Worm (Caenorhabditis elegans) whole organism, late embryonic: ENCODE measurements around the gene lys-4.

Experiments used
- C08G9.2 ChIP-seq: sonication (generic microtip); optimal IDR thresholded peaks from 2 replicates; lab custom pipeline; 2016; ENCODE audit warnings: mild to moderate bottlenecking, missing genetic modification characterization, moderate library complexity, missing compliant biosample characterization
- K02D7.2 ChIP-seq: sonication (generic microtip); optimal IDR thresholded peaks from 2 replicates; lab custom pipeline; 2017; ENCODE audit warnings: mild to moderate bottlenecking, missing genetic modification characterization, missing compliant biosample characterization
- K09A11.1 ChIP-seq: sonication (generic microtip); optimal IDR thresholded peaks from 2 replicates; lab custom pipeline; 2017; ENCODE audit warnings: antibody characterized with exemption, mild to moderate bottlenecking, missing genetic modification characterization, missing compliant biosample characterization; ENCODE audit not compliant: insufficient read depth
- T23F11.4 ChIP-seq: fragments of 200-800 bp; sonication (Bioruptor generic); optimal IDR thresholded peaks from 2 replicates; lab custom pipeline; 2018; ENCODE audit warnings: mild to moderate bottlenecking, missing genetic modification characterization, missing compliant biosample characterization
- ama-1 ChIP-seq: fragments of 150-350 bp; optimal IDR thresholded peaks from 2 replicates; lab custom pipeline; 2014
- ceh-14 ChIP-seq: sonication (generic microtip); optimal IDR thresholded peaks from 2 replicates; lab custom pipeline; 2016; ENCODE audit warnings: missing genotype, missing genetic modification characterization, missing compliant biosample characterization
- ceh-18 ChIP-seq: sonication (generic microtip); optimal IDR thresholded peaks from 2 replicates; lab custom pipeline; 2016; ENCODE audit warnings: missing genetic modification characterization, missing compliant biosample characterization
- ceh-19 ChIP-seq: fragments of 200-800 bp; sonication (Bioruptor generic); optimal IDR thresholded peaks from 2 replicates; lab custom pipeline; 2018; ENCODE audit warnings: mild to moderate bottlenecking, missing genetic modification characterization, missing compliant biosample characterization
- ceh-2 ChIP-seq: sonication (generic microtip); optimal IDR thresholded peaks from 2 replicates; lab custom pipeline; 2016; ENCODE audit warnings: missing genotype, missing genetic modification characterization, missing compliant biosample characterization
- ceh-24 ChIP-seq: sonication (generic microtip); optimal IDR thresholded peaks from 2 replicates; lab custom pipeline; 2016; ENCODE audit warnings: mild to moderate bottlenecking, missing genetic modification characterization, missing compliant biosample characterization
- ceh-30 ChIP-seq: fragments of 150-350 bp; optimal IDR thresholded peaks from 2 replicates; lab custom pipeline; 2014; ENCODE audit warnings: missing biosample characterization, missing genetic modification characterization
- ceh-34 ChIP-seq: sonication (generic microtip); optimal IDR thresholded peaks from 2 replicates; lab custom pipeline; 2016; ENCODE audit warnings: mild to moderate bottlenecking, missing genetic modification characterization, missing compliant biosample characterization
- ceh-45 ChIP-seq: fragments of 200-800 bp; sonication (Bioruptor generic); IDR thresholded peaks from 2 replicates; pipeline ENCODE4 v1.3.6; 2022; ENCODE audit warnings: missing genetic modification reagents, missing genetic modification characterization, missing compliant biosample characterization
- ceh-48 ChIP-seq: sonication (generic microtip); optimal IDR thresholded peaks from 2 replicates; lab custom pipeline; 2016; ENCODE audit warnings: missing genetic modification characterization, inconsistent platforms, missing compliant biosample characterization
- ceh-6 ChIP-seq: fragments of 200-800 bp; sonication (Bioruptor generic); optimal IDR thresholded peaks from 2 replicates; lab custom pipeline; 2018; ENCODE audit warnings: mild to moderate bottlenecking, missing genetic modification characterization, missing compliant biosample characterization
- ceh-9 ChIP-seq: sonication (generic microtip); optimal IDR thresholded peaks from 2 replicates; lab custom pipeline; 2016; ENCODE audit warnings: mild to moderate bottlenecking, missing genetic modification characterization, inconsistent platforms, missing compliant biosample characterization
- che-1 ChIP-seq: sonication (generic microtip); optimal IDR thresholded peaks from 2 replicates; lab custom pipeline; 2016; ENCODE audit warnings: mild to moderate bottlenecking, missing genetic modification characterization, missing compliant biosample characterization
- dmd-4 ChIP-seq: sonication (generic microtip); optimal IDR thresholded peaks from 2 replicates; lab custom pipeline; 2016; ENCODE audit warnings: borderline replicate concordance, missing genetic modification characterization, missing compliant biosample characterization
- dve-1 ChIP-seq: sonication (generic microtip); optimal IDR thresholded peaks from 2 replicates; lab custom pipeline; 2017; ENCODE audit warnings: antibody characterized with exemption, mild to moderate bottlenecking, missing genetic modification characterization, missing compliant biosample characterization
- elt-2 ChIP-seq: sonication (generic microtip); optimal IDR thresholded peaks from 2 replicates; lab custom pipeline; 2016; ENCODE audit warnings: missing genetic modification reagents, missing genetic modification characterization, missing compliant biosample characterization
- eyg-1 ChIP-seq: sonication (generic microtip); optimal IDR thresholded peaks from 2 replicates; lab custom pipeline; 2016; ENCODE audit warnings: missing genotype, missing genetic modification characterization, missing compliant biosample characterization
- fkh-10 ChIP-seq: fragments of 150-350 bp; optimal IDR thresholded peaks from 2 replicates; lab custom pipeline; 2014; ENCODE audit warnings: missing biosample characterization, missing genetic modification reagents, missing genetic modification characterization
- gmeb-2 ChIP-seq: sonication (generic microtip); optimal IDR thresholded peaks from 2 replicates; lab custom pipeline; 2016; ENCODE audit warnings: missing genetic modification characterization, inconsistent platforms, missing compliant biosample characterization
- hlh-13 ChIP-seq: fragments of 200-800 bp; sonication (Bioruptor generic); optimal IDR thresholded peaks from 2 replicates; lab custom pipeline; 2018; ENCODE audit warnings: mild to moderate bottlenecking, missing genetic modification characterization, missing compliant biosample characterization
- hlh-30 ChIP-seq: sonication (generic microtip); optimal IDR thresholded peaks from 2 replicates; lab custom pipeline; 2017; ENCODE audit warnings: antibody characterized with exemption, missing genetic modification characterization, missing compliant biosample characterization; ENCODE audit not compliant: insufficient read depth
- hlh-6 ChIP-seq: sonication (generic microtip); optimal IDR thresholded peaks from 2 replicates; lab custom pipeline; 2016; ENCODE audit warnings: missing genotype, missing genetic modification characterization, missing compliant biosample characterization
- hlh-8 ChIP-seq: sonication (generic microtip); optimal IDR thresholded peaks from 2 replicates; lab custom pipeline; 2016; ENCODE audit warnings: missing genotype, missing genetic modification characterization, missing compliant biosample characterization
- lim-6 ChIP-seq: sonication (generic microtip); optimal IDR thresholded peaks from 2 replicates; lab custom pipeline; 2016; ENCODE audit warnings: missing genetic modification characterization, missing compliant biosample characterization
- lin-11 ChIP-seq: fragments of 200-800 bp; sonication (Bioruptor generic); optimal IDR thresholded peaks from 2 replicates; lab custom pipeline; 2018; ENCODE audit warnings: mild to moderate bottlenecking, missing genetic modification characterization, missing compliant biosample characterization
- mec-3 ChIP-seq: sonication (generic microtip); optimal IDR thresholded peaks from 2 replicates; lab custom pipeline; 2016; ENCODE audit warnings: borderline replicate concordance, missing genetic modification characterization, missing compliant biosample characterization
- nfya-1 ChIP-seq: sonication (generic microtip); optimal IDR thresholded peaks from 2 replicates; lab custom pipeline; 2017; ENCODE audit warnings: missing genetic modification characterization, mild to moderate bottlenecking, missing compliant biosample characterization, antibody characterized with exemption, moderate library complexity
- nhr-11 ChIP-seq: fragments of 150-350 bp; optimal IDR thresholded peaks from 2 replicates; lab custom pipeline; 2014; ENCODE audit warnings: missing biosample characterization, missing genetic modification characterization
- nhr-232 ChIP-seq: sonication (generic microtip); optimal IDR thresholded peaks from 2 replicates; lab custom pipeline; 2016; ENCODE audit warnings: missing genetic modification characterization, missing compliant biosample characterization
- pat-9 ChIP-seq: fragments of 200-800 bp; sonication (Bioruptor generic); optimal IDR thresholded peaks from 2 replicates; lab custom pipeline; 2018; ENCODE audit warnings: mild to moderate bottlenecking, missing genetic modification characterization, moderate library complexity, missing compliant biosample characterization
- pax-1 ChIP-seq: fragments of 150-350 bp; optimal IDR thresholded peaks from 2 replicates; lab custom pipeline; 2014; ENCODE audit warnings: missing biosample characterization, missing genetic modification characterization
- pha-2 ChIP-seq: sonication (generic microtip); optimal IDR thresholded peaks from 2 replicates; lab custom pipeline; 2017; ENCODE audit warnings: mild to moderate bottlenecking, missing genetic modification characterization, missing compliant biosample characterization
- pha-4 ChIP-seq: fragments of 150-350 bp; optimal IDR thresholded peaks from 2 replicates; lab custom pipeline; 2018; ENCODE audit warnings: missing biosample characterization, missing genetic modification reagents, missing genetic modification characterization
- pros-1 ChIP-seq: fragments of 150-350 bp; optimal IDR thresholded peaks from 2 replicates; lab custom pipeline; 2014; ENCODE audit warnings: missing biosample characterization, missing genetic modification reagents, missing genetic modification characterization
- rnt-1 ChIP-seq: sonication (generic microtip); optimal IDR thresholded peaks from 2 replicates; lab custom pipeline; 2016; ENCODE audit warnings: missing genetic modification characterization, missing compliant biosample characterization
- sdc-2 ChIP-seq: sonication (generic microtip); optimal IDR thresholded peaks from 2 replicates; lab custom pipeline; 2016; ENCODE audit warnings: missing genotype, missing genetic modification characterization, missing compliant biosample characterization
- sox-4 ChIP-seq: sonication (generic microtip); optimal IDR thresholded peaks from 2 replicates; lab custom pipeline; 2017; ENCODE audit warnings: mild to moderate bottlenecking, missing genetic modification characterization, inconsistent platforms, missing compliant biosample characterization
- syd-9 ChIP-seq: sonication (generic microtip); optimal IDR thresholded peaks from 2 replicates; lab custom pipeline; 2016; ENCODE audit warnings: mild to moderate bottlenecking, missing genetic modification characterization, moderate library complexity, missing compliant biosample characterization
- tbx-2 ChIP-seq: sonication (generic microtip); optimal IDR thresholded peaks from 2 replicates; lab custom pipeline; 2016; ENCODE audit warnings: missing genetic modification characterization, missing compliant biosample characterization
- tbx-7 ChIP-seq: sonication (generic microtip); optimal IDR thresholded peaks from 2 replicates; lab custom pipeline; 2016; ENCODE audit warnings: missing genotype, missing genetic modification characterization, missing compliant biosample characterization
- ttx-3 ChIP-seq: sonication (generic microtip); optimal IDR thresholded peaks from 2 replicates; lab custom pipeline; 2016; ENCODE audit warnings: missing genetic modification reagents, missing genetic modification characterization, missing compliant biosample characterization
- unc-3 ChIP-seq, 2 experiments: fragments of 200-800 bp in 1 of 2; sonication (Bioruptor generic) in 1 of 2; sonication (generic microtip) in 1 of 2; conservative IDR thresholded peaks in 1 of 2; optimal IDR thresholded peaks in 1 of 2; 2 replicates each; pipeline versions ENCODE4 v1.3.6 to Lab custom; 2016 to 2022; ENCODE audit warnings: missing compliant biosample characterization in 2 of 2, missing genetic modification characterization in 2 of 2, missing genetic modification reagents in 1 of 2
- unc-42 ChIP-seq: sonication (generic microtip); optimal IDR thresholded peaks from 2 replicates; lab custom pipeline; 2016; ENCODE audit warnings: missing genotype, missing genetic modification characterization, missing compliant biosample characterization
- unc-55 ChIP-seq: sonication (generic microtip); optimal IDR thresholded peaks from 2 replicates; lab custom pipeline; 2017; ENCODE audit warnings: missing biosample characterization, missing genetic modification reagents, missing genetic modification characterization
- zip-5 ChIP-seq: sonication (generic microtip); optimal IDR thresholded peaks from 2 replicates; lab custom pipeline; 2016; ENCODE audit warnings: missing genetic modification characterization, missing compliant biosample characterization
- ztf-16 ChIP-seq: sonication (generic microtip); optimal IDR thresholded peaks from 2 replicates; lab custom pipeline; 2017; ENCODE audit warnings: missing genetic modification characterization, missing compliant biosample characterization

The lys-4 gene

DNA sequence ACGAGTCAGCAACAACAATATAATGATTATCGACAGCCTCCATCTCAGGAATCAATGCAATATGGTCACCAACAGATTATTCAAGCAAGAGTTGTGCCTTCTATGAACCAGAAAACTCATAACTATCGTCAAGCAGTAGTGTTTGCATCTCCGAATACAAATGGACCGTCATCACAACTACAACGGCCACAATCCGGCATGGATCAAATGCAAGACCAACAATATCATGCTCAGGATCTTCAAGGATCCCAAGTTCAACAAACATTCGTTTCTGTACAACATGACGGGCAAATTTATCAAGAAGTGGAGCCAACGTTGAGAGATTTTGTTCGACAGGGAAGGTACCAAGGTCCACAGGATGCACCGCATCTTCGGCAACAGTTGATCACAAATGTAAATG is 25.9 kb downstream of the lys-4 start:
- TF ChIP-seq unc-55 (GFP tag; lab: Kevin White, UChicago) (no peak), che-1 (tag; lab: Kevin White, UChicago) (no peak)

DNA sequence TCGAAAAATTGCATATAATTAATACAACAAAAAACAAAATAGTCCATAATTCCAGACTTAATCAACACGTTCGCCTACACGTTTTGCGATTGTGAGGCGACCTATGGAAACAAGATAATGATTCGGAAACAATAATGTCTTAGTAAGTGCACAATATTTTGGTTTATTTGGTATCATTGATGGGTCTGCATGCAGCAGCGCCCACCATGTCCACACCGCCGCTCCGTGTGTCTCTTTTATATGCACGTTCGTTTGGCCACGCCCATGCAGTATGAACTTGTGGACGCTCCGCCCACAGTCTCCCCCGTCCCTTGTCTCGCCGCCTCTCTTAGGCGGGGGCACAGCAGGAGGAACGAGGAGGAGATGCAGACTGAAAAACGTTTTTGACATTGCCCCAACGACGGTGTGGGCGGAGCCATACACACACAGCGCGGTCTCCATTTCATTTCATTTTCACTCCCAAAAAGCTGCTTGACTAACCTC is 28.7 kb downstream of the lys-4 start, which contains the start of gene mig-38:
mig-38 (plus strand) TSS at position 54 of the 483 bp plus-strand sequence.
- no peak for TF ChIP-seq ttx-3 (tag; lab: Kevin White, UChicago)
- TF ChIP-seq gmeb-2 (tag; lab: Kevin White, UChicago): no peak
- TF ChIP-seq nfya-1 (tag; lab: Kevin White, UChicago): peak; percentile 58
- TF ChIP-seq nhr-232 (tag; lab: Kevin White, UChicago): no peak
- no peak for TF ChIP-seq ceh-45
- no peak for TF ChIP-seq eyg-1 (tag; lab: Kevin White, UChicago)
- TF ChIP-seq dmd-4: peak; percentile 61
- no peak for TF ChIP-seq ceh-24 (tag; lab: Kevin White, UChicago)
- TF ChIP-seq tbx-2 (tag; lab: Kevin White, UChicago): peak; percentile 26
- no peak for TF ChIP-seq ceh-19 (GFP tag; lab: Kevin White, UChicago)
- no peak for TF ChIP-seq pha-2 (tag; lab: Kevin White, UChicago)
- peak; percentile 57 for TF ChIP-seq ceh-18
- TF ChIP-seq lin-11 (tag; lab: Kevin White, UChicago): no peak
- TF ChIP-seq pros-1 (tag; lab: Kevin White, UChicago): no peak
- peak; percentile 31 for TF ChIP-seq mec-3 (tag; lab: Kevin White, UChicago)
- TF ChIP-seq pax-1 (tag; lab: Kevin White, UChicago): no peak
- no peak for TF ChIP-seq ceh-9 (tag; lab: Kevin White, UChicago)
- no peak for TF ChIP-seq ceh-30 (tag; lab: Kevin White, UChicago)
- no peak for TF ChIP-seq fkh-10 (GFP tag; lab: Kevin White, UChicago)
- TF ChIP-seq tbx-7 (tag; lab: Kevin White, UChicago): no peak
- TF ChIP-seq K02D7.2 (tag; lab: Kevin White, UChicago): no peak
- TF ChIP-seq ceh-48: no peak
- peak; percentile 48 for TF ChIP-seq sdc-2 (tag; lab: Kevin White, UChicago)
- no peak for TF ChIP-seq unc-3 (GFP tag; conservative IDR thresholded peaks at IDR 0.05; lab: Robert Waterston, UW)
- no peak for TF ChIP-seq unc-3 (tag; optimal IDR thresholded peaks at IDR 0.05; lab: Kevin White, UChicago)
- TF ChIP-seq dve-1: no peak
- no peak for TF ChIP-seq elt-2 (tag; lab: Kevin White, UChicago)
- TF ChIP-seq C08G9.2 (tag; lab: Kevin White, UChicago): peak; percentile 17
- TF ChIP-seq ceh-2 (tag; lab: Kevin White, UChicago): peak; percentile 21
- peak; percentile 32 for TF ChIP-seq unc-42 (tag; lab: Kevin White, UChicago)
- no peak for TF ChIP-seq ztf-16
- no peak for TF ChIP-seq zip-5
- TF ChIP-seq nhr-11 (tag; lab: Kevin White, UChicago): no peak
- no peak for TF ChIP-seq unc-55 (GFP tag; lab: Kevin White, UChicago)
- no peak for TF ChIP-seq K09A11.1 (tag; lab: Kevin White, UChicago)
- no peak for TF ChIP-seq pha-4 (tag; lab: Kevin White, UChicago)
- TF ChIP-seq ceh-6 (GFP tag; lab: Kevin White, UChicago): peak; percentile 29
- peak; percentile 43 for TF ChIP-seq rnt-1 (tag; lab: Kevin White, UChicago)
- no peak for TF ChIP-seq hlh-8 (tag; lab: Kevin White, UChicago)
- TF ChIP-seq lim-6 (tag; lab: Kevin White, UChicago): no peak
- TF ChIP-seq hlh-13 (GFP tag; lab: Kevin White, UChicago): no peak
- no peak for TF ChIP-seq sox-4 (tag; lab: Kevin White, UChicago)
- TF ChIP-seq hlh-30 (tag; lab: Kevin White, UChicago): no peak
- TF ChIP-seq T23F11.4: no peak
- peak; percentile 20 for TF ChIP-seq ceh-34 (tag; lab: Kevin White, UChicago)
- no peak for TF ChIP-seq pat-9 (tag; lab: Kevin White, UChicago)
- peak; percentile 84 for TF ChIP-seq ama-1 (lab: Kevin White, UChicago)
- peak; percentile 70 for TF ChIP-seq ceh-14 (tag; lab: Kevin White, UChicago)
- no peak for TF ChIP-seq hlh-6 (tag; lab: Kevin White, UChicago)
- TF ChIP-seq syd-9 (tag; lab: Kevin White, UChicago): peak; percentile 44
